Fruit fly (Drosophila melanogaster) whole organism, prepupa: Measurements from ENCODE around the gene IleRS-m.

Experiments
- Blimp-1 ChIP-seq: fragments of 200-800 bp; sonication (Bioruptor generic); optimal IDR thresholded peaks from 3 replicates; lab custom pipeline; 2017; ENCODE audit warnings: missing biosample characterization, missing genetic modification characterization, mild to moderate bottlenecking, moderate library complexity, missing genetic modification reagents
- CG32006 ChIP-seq: fragments of 200-800 bp; sonication (Bioruptor generic); optimal IDR thresholded peaks from 3 replicates; lab custom pipeline; 2017; ENCODE audit warnings: missing biosample characterization, mild to moderate bottlenecking, missing genetic modification characterization
- CG4318 ChIP-seq: fragments of 200-800 bp; sonication (Bioruptor generic); optimal IDR thresholded peaks from 3 replicates; lab custom pipeline; 2017; ENCODE audit warnings: missing biosample characterization, mild to moderate bottlenecking, missing genetic modification characterization
- CG8319 ChIP-seq: fragments of 200-800 bp; sonication (Bioruptor generic); optimal IDR thresholded peaks from 3 replicates; lab custom pipeline; 2016; ENCODE audit warnings: missing biosample characterization, missing genetic modification characterization
- Eip75B ChIP-seq: fragments of 200-800 bp; sonication (Bioruptor generic); optimal IDR thresholded peaks from 3 replicates; lab custom pipeline; 2016; ENCODE audit warnings: missing biosample characterization, missing genetic modification characterization
- Eip93F ChIP-seq: fragments of 200-800 bp; sonication (Bioruptor generic); optimal IDR thresholded peaks from 2 replicates; lab custom pipeline; 2016; ENCODE audit warnings: missing biosample characterization, mild to moderate bottlenecking, missing genetic modification characterization
- Sox102F ChIP-seq: fragments of 200-800 bp; sonication (Bioruptor generic); optimal IDR thresholded peaks from 2 replicates; lab custom pipeline; 2016; ENCODE audit warnings: missing biosample characterization, mild to moderate bottlenecking, missing genetic modification characterization
- Sox15 ChIP-seq: fragments of 200-800 bp; sonication (Bioruptor generic); optimal IDR thresholded peaks from 3 replicates; lab custom pipeline; 2016; ENCODE audit warnings: missing biosample characterization, missing genetic modification characterization
- esn ChIP-seq: fragments of 200-800 bp; sonication (Bioruptor generic); optimal IDR thresholded peaks from 2 replicates; lab custom pipeline; 2016; ENCODE audit warnings: missing biosample characterization, mild to moderate bottlenecking, missing genetic modification characterization, moderate library complexity
- lz ChIP-seq: fragments of 200-800 bp; sonication (Bioruptor generic); optimal IDR thresholded peaks from 3 replicates; lab custom pipeline; 2016; ENCODE audit warnings: missing biosample characterization, missing genetic modification characterization

dm6 chr3L:16137779-16138178 is 37.7 kb downstream of the IleRS-m start, which contains the start of gene CG5157:
- TF ChIP-seq esn (no peak), CG8319 (GFP tag; lab: Kevin White, UChicago) (no peak), lz (no peak), CG4318 (GFP tag; lab: Kevin White, UChicago) (no peak), Eip75B (GFP tag; lab: Kevin White, UChicago) (no peak), Blimp-1 (no peak), Eip93F (no peak), Sox15 (GFP tag; lab: Kevin White, UChicago) (no peak), CG32006 (GFP tag; lab: Kevin White, UChicago) (no peak), Sox102F (no peak)
